Worm (Caenorhabditis elegans): ENCODE data around the gene mec-3.

The mec-3 gene

ce11 chrIV:10475234-10475633 lies 13.6 kb upstream of the mec-3 start:
- no peak for TF ChIP-seq pha-4 (tag; optimal IDR thresholded peaks at IDR 0.05)
- no peak for TF ChIP-seq fkh-10 (GFP tag; optimal IDR thresholded peaks at IDR 0.05)

ce11 chrIV:10472478-10472877 lies 10.8 kb upstream of the mec-3 start, which contains the start of gene bgnt-1.1:
Gene bgnt-1.1 (plus strand): TSS chrIV:10472778.
- TF ChIP-seq snpc-4 (tag; optimal IDR thresholded peaks at IDR 0.05): no peak
- no peak for TF ChIP-seq ceh-82 (tag; optimal IDR thresholded peaks at IDR 0.05)
- TF ChIP-seq fos-1 (tag; optimal IDR thresholded peaks at IDR 0.05): no peak
- TF ChIP-seq pqm-1 (tag; optimal IDR thresholded peaks at IDR 0.05): no peak
- TF ChIP-seq nhr-43 (tag; optimal IDR thresholded peaks at IDR 0.05; ENCODE audit: poor library complexity, severe bottlenecking): no peak
- TF ChIP-seq ztf-11 (tag; optimal IDR thresholded peaks at IDR 0.05): no peak
- no peak for TF ChIP-seq ceh-16 (tag; optimal IDR thresholded peaks at IDR 0.05)
- no peak for TF ChIP-seq daf-12 (tag; optimal IDR thresholded peaks at IDR 0.05)
- no peak for TF ChIP-seq ZK546.5 (tag; optimal IDR thresholded peaks at IDR 0.05)
- no peak for TF ChIP-seq elt-2 (tag; optimal IDR thresholded peaks at IDR 0.05)
- no peak for TF ChIP-seq jun-1 (tag; optimal IDR thresholded peaks at IDR 0.05)
- TF ChIP-seq tbx-2 (tag; optimal IDR thresholded peaks at IDR 0.05): no peak
- no peak for TF ChIP-seq aly-2 (tag; optimal IDR thresholded peaks at IDR 0.05)
- TF ChIP-seq unc-39 (tag; optimal IDR thresholded peaks at IDR 0.05): no peak
- TF ChIP-seq fkh-2 (tag; optimal IDR thresholded peaks at IDR 0.05): no peak
- TF ChIP-seq nhr-67 (tag; optimal IDR thresholded peaks at IDR 0.05): no peak
- no peak for TF ChIP-seq nhr-11 (tag; optimal IDR thresholded peaks at IDR 0.05)

- TF ChIP-seq lsy-12 (tag; optimal IDR thresholded peaks at IDR 0.05) (no peak), nhr-76 (tag; optimal IDR thresholded peaks at IDR 0.05) (no peak), egl-27 (tag; optimal IDR thresholded peaks at IDR 0.05) (no peak), lin-39 (tag; optimal IDR thresholded peaks at IDR 0.05) (no peak), eor-1 (tag; optimal IDR thresholded peaks at IDR 0.05) (no peak), pqm-1 (tag; optimal IDR thresholded peaks at IDR 0.05) (peak; percentile 75), elt-2 (tag; optimal IDR thresholded peaks at IDR 0.05) (peak; percentile 88), daf-12 (tag; optimal IDR thresholded peaks at IDR 0.05) (no peak), jun-1 (tag; optimal IDR thresholded peaks at IDR 0.05) (peak; percentile 36)
Observed at ce11 chrIV:10469494-10469893, 7.8 kb upstream of the mec-3 start, which contains the start of gene ugt-44. Gene ugt-44 (plus strand): TSS chrIV:10469741.

ce11 chrIV:10468662-10469061 lies 7.0 kb upstream of the mec-3 start:
- peak; percentile 45 for TF ChIP-seq pqm-1 (tag; optimal IDR thresholded peaks at IDR 0.05)
- no peak for TF ChIP-seq fos-1 (tag; optimal IDR thresholded peaks at IDR 0.05)

- TF ChIP-seq elt-2 (tag; optimal IDR thresholded peaks at IDR 0.05) (peak; percentile 66), R02D3.7 (tag; optimal IDR thresholded peaks at IDR 0.05) (no peak), fos-1 (tag; optimal IDR thresholded peaks at IDR 0.05) (no peak), pqm-1 (tag; optimal IDR thresholded peaks at IDR 0.05) (peak; percentile 2), pha-4 (tag; optimal IDR thresholded peaks at IDR 0.05) (peak; percentile 2)
Observed at ce11 chrIV:10467347-10467746, 5.7 kb upstream of the mec-3 start.

ce11 chrIV:10466398-10466797 lies 4.7 kb upstream of the mec-3 start:
- TF ChIP-seq elt-2 (tag; optimal IDR thresholded peaks at IDR 0.05) (peak; percentile 85), lin-39 (tag; optimal IDR thresholded peaks at IDR 0.05) (no peak), snpc-4 (tag; optimal IDR thresholded peaks at IDR 0.05) (no peak), skn-1 (tag; optimal IDR thresholded peaks at IDR 0.05) (no peak), pqm-1 (tag; optimal IDR thresholded peaks at IDR 0.05) (peak; percentile 84), fos-1 (tag; optimal IDR thresholded peaks at IDR 0.05) (no peak), lsy-12 (tag; optimal IDR thresholded peaks at IDR 0.05) (no peak), nhr-43 (tag; optimal IDR thresholded peaks at IDR 0.05; ENCODE audit: poor library complexity, severe bottlenecking) (no peak), mml-1 (tag; optimal IDR thresholded peaks at IDR 0.05) (no peak)

DNA sequence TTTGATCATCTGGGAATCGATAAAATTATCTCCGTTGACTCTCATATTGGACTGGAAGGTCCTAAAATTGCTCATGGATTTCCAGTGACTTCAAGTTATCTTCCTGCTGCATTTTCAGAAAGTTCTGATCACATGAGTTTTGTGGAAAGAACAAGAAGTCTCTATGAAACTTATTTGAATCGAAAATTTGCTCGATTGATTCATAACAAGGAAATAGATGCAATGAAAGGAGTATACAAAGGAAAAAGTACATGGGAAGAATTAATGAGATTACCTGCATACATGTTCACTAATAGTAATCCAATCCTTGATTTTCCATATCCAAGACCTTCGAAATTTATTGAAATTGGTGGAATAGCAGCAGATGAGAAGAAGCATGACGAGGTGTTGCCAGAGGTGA lies 4.1 kb upstream of the mec-3 start:
- TF ChIP-seq egl-5 (tag; optimal IDR thresholded peaks at IDR 0.05): no peak
- no peak for TF ChIP-seq nhr-237 (tag; optimal IDR thresholded peaks at IDR 0.05)
- TF ChIP-seq nhr-77 (tag; optimal IDR thresholded peaks at IDR 0.05): no peak
- TF ChIP-seq fos-1 (tag; optimal IDR thresholded peaks at IDR 0.05): no peak
- no peak for TF ChIP-seq fkh-10 (GFP tag; optimal IDR thresholded peaks at IDR 0.05)
- TF ChIP-seq egl-27 (tag; optimal IDR thresholded peaks at IDR 0.05): no peak
- TF ChIP-seq nhr-28 (tag; optimal IDR thresholded peaks at IDR 0.05): no peak
- no peak for TF ChIP-seq hmg-11 (tag; optimal IDR thresholded peaks at IDR 0.05)
- no peak for TF ChIP-seq ceh-16 (tag; optimal IDR thresholded peaks at IDR 0.05)
- no peak for TF ChIP-seq nhr-25 (tag; optimal IDR thresholded peaks at IDR 0.05)
- no peak for TF ChIP-seq lsy-12 (tag; optimal IDR thresholded peaks at IDR 0.05)
- no peak for TF ChIP-seq eor-1 (tag; optimal IDR thresholded peaks at IDR 0.05)
- no peak for TF ChIP-seq ceh-82 (tag; optimal IDR thresholded peaks at IDR 0.05)
